Worm (Caenorhabditis elegans) whole organism, L1 larva: Measurements from ENCODE around the gene cgt-3.

Experiments used
- C16A3.4 ChIP-seq: fragments of 150-350 bp; optimal IDR thresholded peaks from 2 replicates; lab custom pipeline; 2014; ENCODE audit warnings: missing biosample characterization, missing genetic modification characterization
- F16B12.6 ChIP-seq: fragments of 150-350 bp; optimal IDR thresholded peaks from 2 replicates; lab custom pipeline; 2014; ENCODE audit warnings: missing biosample characterization, missing genetic modification characterization
- aha-1 ChIP-seq: fragments of 150-350 bp; optimal IDR thresholded peaks from 2 replicates; lab custom pipeline; 2014; ENCODE audit warnings: missing biosample characterization, missing genetic modification characterization
- alr-1 ChIP-seq: fragments of 200-800 bp; sonication (Bioruptor generic); optimal IDR thresholded peaks from 2 replicates; lab custom pipeline; 2018; ENCODE audit warnings: borderline replicate concordance, mild to moderate bottlenecking, missing genetic modification characterization, missing compliant biosample characterization
- ama-1 ChIP-seq: fragments of 150-350 bp; optimal IDR thresholded peaks from 2 replicates; lab custom pipeline; 2014
- blmp-1 ChIP-seq: fragments of 150-350 bp; optimal IDR thresholded peaks from 2 replicates; lab custom pipeline; 2014; ENCODE audit warnings: missing biosample characterization, missing genetic modification characterization
- ceh-63 ChIP-seq: fragments of 200-800 bp; sonication (Bioruptor generic); optimal IDR thresholded peaks from 2 replicates; lab custom pipeline; 2018; ENCODE audit warnings: mild to moderate bottlenecking, missing genetic modification characterization, missing compliant biosample characterization
- ceh-8 ChIP-seq: fragments of 200-800 bp; sonication (Bioruptor generic); optimal IDR thresholded peaks from 2 replicates; lab custom pipeline; 2018; ENCODE audit warnings: mild to moderate bottlenecking, missing genetic modification characterization, moderate library complexity, missing compliant biosample characterization
- ceh-82 ChIP-seq, 3 experiments: fragments of 150-350 bp in 1 of 3; sonication (generic microtip) in 2 of 3; optimal IDR thresholded peaks; 2 replicates each; lab custom pipeline; 2014 to 2017; ENCODE audit warnings: missing biosample characterization in 3 of 3, missing genetic modification characterization in 3 of 3
- ceh-88 ChIP-seq: fragments of 200-800 bp; sonication (Bioruptor generic); IDR thresholded peaks from 2 replicates; pipeline ENCODE4 v1.3.6; 2022; ENCODE audit warnings: missing genetic modification characterization, missing compliant biosample characterization
- ceh-90 ChIP-seq: sonication (generic microtip); optimal IDR thresholded peaks from 2 replicates; lab custom pipeline; 2016; ENCODE audit warnings: missing genetic modification characterization, missing compliant biosample characterization
- efl-1 ChIP-seq, 4 experiments: fragments of 150-350 bp; optimal IDR thresholded peaks in 3 of 4; peaks in 1 of 4; 1 replicate in 1 of 4; 2 replicates in 3 of 4; lab custom pipeline; 2014; ENCODE audit warnings: missing biosample characterization in 2 of 4, missing genetic modification characterization in 2 of 4, missing genetic modification reagents in 2 of 4
- elt-2 ChIP-seq: sonication (generic microtip); optimal IDR thresholded peaks from 2 replicates; lab custom pipeline; 2016; ENCODE audit warnings: missing genetic modification characterization, mild to moderate bottlenecking, inconsistent platforms, missing compliant biosample characterization, missing genetic modification reagents
- elt-3 ChIP-seq, 6 experiments: fragments of 150-350 bp in 1 of 6; sonication (generic microtip); optimal IDR thresholded peaks; 2 replicates each; lab custom pipeline; 2017 to 2018; ENCODE audit warnings: missing biosample characterization in 6 of 6, missing genetic modification characterization in 6 of 6, inconsistent platforms in 1 of 6
- fkh-8 ChIP-seq: sonication (generic microtip); optimal IDR thresholded peaks from 2 replicates; lab custom pipeline; 2016; ENCODE audit warnings: mild to moderate bottlenecking, missing genetic modification characterization, missing compliant biosample characterization
- hlh-17 ChIP-seq: fragments of 200-800 bp; sonication (Bioruptor generic); optimal IDR thresholded peaks from 2 replicates; lab custom pipeline; 2018; ENCODE audit warnings: missing genetic modification characterization, mild to moderate bottlenecking, missing compliant biosample characterization, moderate library complexity, borderline replicate concordance
- hlh-4 ChIP-seq: sonication (generic microtip); optimal IDR thresholded peaks from 2 replicates; lab custom pipeline; 2016; ENCODE audit warnings: mild to moderate bottlenecking, missing genetic modification characterization, missing compliant biosample characterization
- irx-1 ChIP-seq: sonication (generic microtip); optimal IDR thresholded peaks from 2 replicates; lab custom pipeline; 2016; ENCODE audit warnings: missing genetic modification characterization, missing compliant biosample characterization
- jun-1 ChIP-seq: fragments of 150-350 bp; optimal IDR thresholded peaks from 2 replicates; lab custom pipeline; 2014; ENCODE audit warnings: missing biosample characterization, missing genetic modification reagents, missing genetic modification characterization
- lin-13 ChIP-seq: fragments of 150-350 bp; optimal IDR thresholded peaks from 2 replicates; lab custom pipeline; 2014; ENCODE audit warnings: missing biosample characterization, missing genetic modification reagents, missing genetic modification characterization
- lin-14 ChIP-seq: fragments of 200-800 bp; sonication (Bioruptor generic); optimal IDR thresholded peaks from 2 replicates; lab custom pipeline; 2018; ENCODE audit warnings: mild to moderate bottlenecking, missing genetic modification characterization, moderate library complexity, missing compliant biosample characterization
- lin-15B ChIP-seq: fragments of 150-350 bp; sonication (generic microtip); optimal IDR thresholded peaks from 3 replicates; lab custom pipeline; 2014; ENCODE audit warnings: missing biosample characterization, missing genetic modification characterization
- lin-35 ChIP-seq, 2 experiments: fragments of 150-350 bp; optimal IDR thresholded peaks; 2 replicates each; lab custom pipeline; 2014; ENCODE audit warnings: missing biosample characterization in 2 of 2, missing genetic modification characterization in 2 of 2, missing genetic modification reagents in 2 of 2
- lsy-2 ChIP-seq, 2 experiments: fragments of 150-350 bp; optimal IDR thresholded peaks; 2 replicates each; lab custom pipeline; 2014; ENCODE audit warnings: missing biosample characterization in 2 of 2, missing genetic modification characterization in 2 of 2
- mef-2 ChIP-seq: fragments of 150-350 bp; optimal IDR thresholded peaks from 2 replicates; lab custom pipeline; 2014; ENCODE audit warnings: missing biosample characterization, missing genetic modification characterization
- mep-1 ChIP-seq: fragments of 150-350 bp; optimal IDR thresholded peaks from 2 replicates; lab custom pipeline; 2014; ENCODE audit warnings: missing biosample characterization, missing genetic modification characterization
- nhr-11 ChIP-seq: fragments of 150-350 bp; optimal IDR thresholded peaks from 2 replicates; lab custom pipeline; 2014; ENCODE audit warnings: missing biosample characterization, missing genetic modification characterization
- nhr-19 ChIP-seq: fragments of 200-800 bp; sonication (Bioruptor generic); conservative IDR thresholded peaks from 2 replicates; pipeline ENCODE4 v1.3.6; 2022; ENCODE audit warnings: missing genetic modification characterization, missing compliant biosample characterization
- nhr-20 ChIP-seq: sonication (generic microtip); optimal IDR thresholded peaks from 2 replicates; lab custom pipeline; 2016; ENCODE audit warnings: mild to moderate bottlenecking, missing genetic modification characterization, missing compliant biosample characterization
- nhr-28 ChIP-seq: fragments of 150-350 bp; optimal IDR thresholded peaks from 2 replicates; lab custom pipeline; 2014; ENCODE audit warnings: missing biosample characterization, missing genetic modification characterization
- nhr-47 ChIP-seq: sonication (generic microtip); optimal IDR thresholded peaks from 2 replicates; lab custom pipeline; 2016; ENCODE audit warnings: mild to moderate bottlenecking, missing genetic modification characterization, moderate library complexity, missing compliant biosample characterization
- nhr-71 ChIP-seq: sonication (generic microtip); optimal IDR thresholded peaks from 2 replicates; lab custom pipeline; 2016; ENCODE audit warnings: mild to moderate bottlenecking, missing genetic modification characterization, moderate library complexity, missing compliant biosample characterization
- nhr-76 ChIP-seq: sonication (generic microtip); optimal IDR thresholded peaks from 2 replicates; lab custom pipeline; 2017; ENCODE audit warnings: missing biosample characterization, missing genetic modification characterization
- nhr-77 ChIP-seq: fragments of 150-350 bp; optimal IDR thresholded peaks from 2 replicates; lab custom pipeline; 2014; ENCODE audit warnings: missing biosample characterization, missing genetic modification characterization
- nhr-85 ChIP-seq: sonication (generic microtip); peaks from one replicate; lab custom pipeline; 2016; ENCODE audit warnings: missing genetic modification characterization, inconsistent platforms, missing compliant biosample characterization
- nhr-90 ChIP-seq: sonication (generic microtip); optimal IDR thresholded peaks from 2 replicates; lab custom pipeline; 2016; ENCODE audit warnings: mild to moderate bottlenecking, missing genetic modification characterization, missing compliant biosample characterization; ENCODE audit not compliant: poor library complexity
- pag-3 ChIP-seq: sonication (generic microtip); optimal IDR thresholded peaks from 2 replicates; lab custom pipeline; 2017; ENCODE audit warnings: missing genetic modification characterization, mild to moderate bottlenecking, missing compliant biosample characterization, antibody characterized with exemption, borderline replicate concordance; ENCODE audit not compliant: insufficient read depth
- pqm-1 ChIP-seq: sonication (generic microtip); optimal IDR thresholded peaks from 3 replicates; lab custom pipeline; 2017; ENCODE audit warnings: missing biosample characterization, missing genetic modification characterization
- snpc-4 ChIP-seq: fragments of 150-350 bp; optimal IDR thresholded peaks from 2 replicates; lab custom pipeline; 2014; ENCODE audit warnings: missing biosample characterization, missing genetic modification characterization
- sox-4 ChIP-seq: sonication (generic microtip); optimal IDR thresholded peaks from 2 replicates; lab custom pipeline; 2016; ENCODE audit warnings: missing genetic modification characterization, missing compliant biosample characterization
- sup-37 ChIP-seq: fragments of 200-800 bp; sonication (Bioruptor generic); optimal IDR thresholded peaks from 2 replicates; lab custom pipeline; 2018; ENCODE audit warnings: mild to moderate bottlenecking, missing genetic modification characterization, missing compliant biosample characterization
- tbx-2 ChIP-seq: sonication (generic microtip); optimal IDR thresholded peaks from 2 replicates; lab custom pipeline; 2016; ENCODE audit warnings: missing genetic modification characterization, missing compliant biosample characterization
- tlp-1 ChIP-seq: fragments of 150-350 bp; optimal IDR thresholded peaks from 2 replicates; lab custom pipeline; 2014; ENCODE audit warnings: missing biosample characterization, missing genetic modification characterization
- unc-30 ChIP-seq: sonication (generic microtip); optimal IDR thresholded peaks from 2 replicates; lab custom pipeline; 2017; ENCODE audit warnings: missing biosample characterization, missing genetic modification characterization
- unc-62 ChIP-seq: fragments of 150-350 bp; optimal IDR thresholded peaks from 2 replicates; lab custom pipeline; 2014; ENCODE audit warnings: missing biosample characterization, missing genetic modification reagents, missing genetic modification characterization
- unc-98 ChIP-seq: fragments of 200-800 bp; sonication (Bioruptor generic); IDR thresholded peaks from 2 replicates; pipeline ENCODE4 v1.3.6; 2022; ENCODE audit warnings: missing genetic modification characterization, missing compliant biosample characterization
- xbp-1 ChIP-seq: sonication (generic microtip); optimal IDR thresholded peaks from 2 replicates; lab custom pipeline; 2016; ENCODE audit warnings: missing genetic modification characterization, missing compliant biosample characterization
- zip-4 ChIP-seq: fragments of 200-800 bp; sonication (Bioruptor generic); optimal IDR thresholded peaks from 2 replicates; lab custom pipeline; 2018; ENCODE audit warnings: mild to moderate bottlenecking, missing genetic modification characterization, moderate library complexity, missing compliant biosample characterization
- ztf-11 ChIP-seq, 2 experiments: sonication (generic microtip); optimal IDR thresholded peaks; 2 replicates each; lab custom pipeline; 2016 to 2017; ENCODE audit warnings: missing genetic modification characterization in 2 of 2, missing biosample characterization in 1 of 2, missing compliant biosample characterization in 1 of 2

Gene cgt-3

ce11 chrII:5928502-5928901 lies 17.4 kb downstream of the cgt-3 start, which contains the start of gene egl-44:
TSS of gene egl-44 (plus strand) at chrII:5928802.
- TF ChIP-seq tlp-1 (no peak), zip-4 (GFP tag; lab: Kevin White, UChicago) (no peak), mep-1 (tag; lab: Kevin White, UChicago) (no peak), nhr-19 (no peak), nhr-77 (tag; lab: Kevin White, UChicago) (no peak), pqm-1 (tag; lab: Kevin White, UChicago) (no peak), sup-37 (GFP tag; lab: Kevin White, UChicago) (no peak), nhr-76 (tag; lab: Kevin White, UChicago) (no peak), lin-15B (tag; lab: Kevin White, UChicago) (no peak), lsy-2 (tag; optimal IDR thresholded peaks at IDR 0.05; lab: Kevin White, UChicago) (no peak), aha-1 (no peak)
- TF ChIP-seq, all 84 proteins: peak for 0

- TF ChIP-seq lsy-2 (tag; optimal IDR thresholded peaks at IDR 0.05; lab: Kevin White, UChicago) (no peak), jun-1 (tag; lab: Kevin White, UChicago) (peak; percentile 18), unc-62 (GFP tag; lab: Kevin White, UChicago) (no peak), tlp-1 (no peak), F16B12.6 (no peak), fkh-8 (tag; lab: Kevin White, UChicago) (no peak), hlh-17 (GFP tag; lab: Kevin White, UChicago) (no peak), unc-30 (no peak), lin-35 (GFP tag; optimal IDR thresholded peaks at IDR 0.05; lab: Kevin White, UChicago) (peak in 1 of 2 experiments; percentile 28), ceh-82 (tag; optimal IDR thresholded peaks at IDR 0.05; lab: Kevin White, UChicago) (no peak), zip-4 (GFP tag; lab: Kevin White, UChicago) (no peak), snpc-4 (tag; lab: Kevin White, UChicago) (no peak), nhr-71 (tag; lab: Kevin White, UChicago) (no peak), elt-2 (tag; lab: Kevin White, UChicago) (peak; percentile 61), lin-14 (GFP tag; lab: Kevin White, UChicago) (peak; percentile 42), ztf-11 (tag; optimal IDR thresholded peaks at IDR 0.05; lab: Kevin White, UChicago) (no peak), blmp-1 (no peak), unc-98 (no peak), nhr-11 (tag; lab: Kevin White, UChicago) (no peak), lin-13 (no peak), ceh-88 (GFP tag; lab: Robert Waterston, UW) (no peak), nhr-20 (tag; lab: Kevin White, UChicago) (no peak), ceh-8 (GFP tag; lab: Kevin White, UChicago) (no peak), ceh-90 (no peak), pqm-1 (tag; lab: Kevin White, UChicago) (no peak), lin-15B (tag; lab: Kevin White, UChicago) (no peak), sox-4 (tag; lab: Kevin White, UChicago) (no peak), nhr-28 (tag; lab: Kevin White, UChicago) (no peak), irx-1 (tag; lab: Kevin White, UChicago) (no peak), mef-2 (tag; lab: Kevin White, UChicago) (no peak), alr-1 (tag; lab: Kevin White, UChicago) (no peak)
Observed at ce11 chrII:5930095-5930653, 19.1 kb downstream of the cgt-3 start.

ce11 chrII:5931109-5931508 lies 20.0 kb downstream of the cgt-3 start:
- no peak for TF ChIP-seq nhr-47 (tag; lab: Kevin White, UChicago)
- TF ChIP-seq nhr-77 (tag; lab: Kevin White, UChicago) = peak; percentile 47
- peak; percentile 80 for TF ChIP-seq nhr-85 (tag; lab: Kevin White, UChicago)
- TF ChIP-seq xbp-1 (tag; lab: Kevin White, UChicago) = no peak
- no peak for TF ChIP-seq ceh-63 (GFP tag; lab: Kevin White, UChicago)
- peak; percentile 25 for TF ChIP-seq tbx-2 (tag; lab: Kevin White, UChicago)
- TF ChIP-seq elt-3 (tag; optimal IDR thresholded peaks at IDR 0.05; lab: Kevin White, UChicago) = peak in 2 of 6 experiments; percentile 12 to 53
- TF ChIP-seq jun-1 (tag; lab: Kevin White, UChicago) = peak; percentile 19
- no peak for TF ChIP-seq pag-3 (tag; lab: Kevin White, UChicago)
- TF ChIP-seq efl-1 (optimal IDR thresholded peaks at IDR 0.05; lab: Kevin White, UChicago) = peak in 1 of 2 experiments; percentile 15
- no peak for TF ChIP-seq efl-1 (GFP tag; optimal IDR thresholded peaks at IDR 0.05 in 1 of 2; lab: Kevin White, UChicago)
- no peak for TF ChIP-seq hlh-4 (tag; lab: Kevin White, UChicago)
- peak; percentile 3 for TF ChIP-seq ama-1 (lab: Kevin White, UChicago)
- TF ChIP-seq lin-35 (GFP tag; optimal IDR thresholded peaks at IDR 0.05; lab: Kevin White, UChicago) = peak in 1 of 2 experiments; percentile 62
- no peak for TF ChIP-seq nhr-76 (tag; lab: Kevin White, UChicago)
- peak in 1 of 2 experiments; percentile 40 for TF ChIP-seq lsy-2 (tag; optimal IDR thresholded peaks at IDR 0.05; lab: Kevin White, UChicago)
- TF ChIP-seq sup-37 (GFP tag; lab: Kevin White, UChicago) = no peak
- TF ChIP-seq C16A3.4 = peak; percentile 37
- peak; percentile 14 for TF ChIP-seq nhr-90 (tag; lab: Kevin White, UChicago)
